Fruit fly (Drosophila melanogaster): Measurements from ENCODE around the gene CG17321.

- no peak for TF ChIP-seq h (optimal IDR thresholded peaks at IDR 0.05)
- no peak for TF ChIP-seq insv (optimal IDR thresholded peaks at IDR 0.05)
- TF ChIP-seq Myc (optimal IDR thresholded peaks at IDR 0.05) = no peak
- no peak for TF ChIP-seq ttk (optimal IDR thresholded peaks at IDR 0.05)
- TF ChIP-seq psq (optimal IDR thresholded peaks at IDR 0.05) = no peak
These were observed 48.5 kb upstream of the CG17321 start for dm6 chr2L:18796446-18796845.

Data from Kc167 (cell line).